Worm (Caenorhabditis elegans): ENCODE results near the gene ZK686.1.
A peak's percentile ranks its signal among the peaks of the same experiment; 100 is the strongest.

Gene ZK686.1

DNA sequence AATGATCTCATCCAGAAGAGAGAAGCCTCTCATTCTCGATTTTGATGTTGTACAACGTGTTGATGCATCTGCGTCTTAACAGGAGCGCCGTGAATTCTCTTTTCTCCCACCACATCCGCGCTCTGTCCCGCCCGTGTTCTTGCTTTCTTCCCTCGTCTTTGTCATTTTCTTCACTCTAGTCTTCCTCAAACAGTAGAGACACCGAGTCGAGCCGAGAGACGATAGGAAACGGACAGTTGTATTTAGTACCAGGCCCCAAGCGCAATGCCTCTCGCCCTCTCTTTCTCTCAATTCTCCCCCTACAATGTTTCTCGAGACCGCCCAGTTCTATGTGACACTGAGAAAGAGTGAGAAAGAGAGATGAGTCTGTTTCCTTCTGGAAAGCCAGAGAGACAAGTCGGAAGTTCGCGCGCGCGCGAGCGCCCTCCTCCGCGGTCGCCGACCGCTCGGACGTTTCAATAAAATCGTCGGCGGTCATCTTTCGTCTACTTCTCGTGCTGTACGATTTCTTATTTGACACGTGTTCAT, 43.3 kb upstream of the ZK686.1 start, which contains the start of gene ZK112.4 (continued):
- TF ChIP-seq dpl-1 (GFP tag; optimal IDR thresholded peaks at IDR 0.05) (no peak), unc-62 (GFP tag; optimal IDR thresholded peaks at IDR 0.05 in 1 of 2) (peak in 1 of 2 experiments; percentile 98), unc-62 (tag; optimal IDR thresholded peaks at IDR 0.05) (no peak), fkh-10 (GFP tag; optimal IDR thresholded peaks at IDR 0.05) (peak; percentile 81), lim-7 (GFP tag; IDR thresholded peaks at IDR 0.05) (0 out of 2 replicates have a peak, but pooled peaks have one; percentile 38), lin-38 (GFP tag; IDR thresholded peaks at IDR 0.05) (peak; percentile 32; the same call in 1 of the 2 replicates)

DNA sequence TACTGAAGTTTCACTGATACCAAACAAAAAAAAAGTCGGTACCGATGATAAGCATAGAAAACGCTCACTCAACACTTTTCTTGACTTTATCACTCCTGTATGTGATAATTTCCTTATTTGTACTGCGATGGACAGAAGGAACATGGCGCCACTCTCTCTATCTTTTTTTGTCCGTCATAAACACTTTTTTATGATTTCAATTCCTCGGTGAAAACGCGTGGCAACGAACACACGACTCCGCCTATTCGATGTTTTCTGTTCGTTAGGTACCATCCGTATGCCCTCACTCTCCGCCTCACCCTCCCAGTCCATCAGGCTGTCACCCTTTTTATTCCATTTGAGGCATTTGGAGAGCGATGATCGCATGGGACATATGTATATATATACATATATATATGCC, 42.6 kb upstream of the ZK686.1 start:
- no peak for TF ChIP-seq daf-16 (GFP tag; optimal IDR thresholded peaks at IDR 0.05)
- TF ChIP-seq daf-16 (tag; optimal IDR thresholded peaks at IDR 0.05) = peak; percentile 75
- TF ChIP-seq hmg-1.1 (GFP tag; IDR thresholded peaks at IDR 0.05) = peak; percentile 17; the same call in 1 of the 2 replicates
- TF ChIP-seq tag-97 (GFP tag; IDR thresholded peaks at IDR 0.05) = no peak
- peak; percentile 22 for TF ChIP-seq hlh-30 (tag; optimal IDR thresholded peaks at IDR 0.05; ENCODE audit: insufficient read depth)
- TF ChIP-seq skn-1 (tag; optimal IDR thresholded peaks at IDR 0.05) = no peak
- peak; percentile 44; the same call in 1 of the 2 replicates for TF ChIP-seq tra-1 (GFP tag; IDR thresholded peaks at IDR 0.05)
- peak; percentile 81 for TF ChIP-seq dve-1 (tag; optimal IDR thresholded peaks at IDR 0.05; ENCODE audit: insufficient read depth)
- TF ChIP-seq php-3 (GFP tag; IDR thresholded peaks at IDR 0.05) = peak; percentile 50
- TF ChIP-seq nhr-28 (tag; optimal IDR thresholded peaks at IDR 0.05) = peak; percentile 88
- TF ChIP-seq hlh-11 (tag; optimal IDR thresholded peaks at IDR 0.05) = peak; percentile 74
- TF ChIP-seq pqm-1 (tag; optimal IDR thresholded peaks at IDR 0.05) = peak; percentile 87
- TF ChIP-seq zfp-3 (GFP tag; conservative IDR thresholded peaks at IDR 0.05) = peak; percentile 30; the same call in 1 of the 2 replicates
- TF ChIP-seq lin-1 (GFP tag; IDR thresholded peaks at IDR 0.05) = no peak
- no peak for TF ChIP-seq nhr-42 (GFP tag; IDR thresholded peaks at IDR 0.05)
- peak; percentile 62 for TF ChIP-seq T20F7.1 (GFP tag; optimal IDR thresholded peaks at IDR 0.05)
- TF ChIP-seq madf-5 (GFP tag; IDR thresholded peaks at IDR 0.05) = 0 out of 4 replicates have a peak, but pooled peaks of 1 of the 2 experiments have one; percentile 27
- peak in 1 of 2 experiments; percentile 2 for TF ChIP-seq unc-62 (GFP tag; optimal IDR thresholded peaks at IDR 0.05 in 1 of 2)
- no peak for TF ChIP-seq unc-62 (tag; optimal IDR thresholded peaks at IDR 0.05)
- no peak for TF ChIP-seq nhr-10 (tag; optimal IDR thresholded peaks at IDR 0.05)
- TF ChIP-seq mxl-3 (GFP tag; optimal IDR thresholded peaks at IDR 0.05) = peak; percentile 68
- TF ChIP-seq lin-13 (GFP tag; optimal IDR thresholded peaks at IDR 0.05) = no peak
- peak in 1 of 2 experiments; percentile 43 for TF ChIP-seq lsy-2 (tag; optimal IDR thresholded peaks at IDR 0.05)
- peak; percentile 5 for TF ChIP-seq nhr-77 (tag; optimal IDR thresholded peaks at IDR 0.05)
- TF ChIP-seq ces-1 (GFP tag; optimal IDR thresholded peaks at IDR 0.05) = no peak
- TF ChIP-seq dmd-6 (GFP tag; IDR thresholded peaks at IDR 0.05) = peak; percentile 75
- no peak for TF ChIP-seq F10B5.3 (tag; optimal IDR thresholded peaks at IDR 0.05)

DNA sequence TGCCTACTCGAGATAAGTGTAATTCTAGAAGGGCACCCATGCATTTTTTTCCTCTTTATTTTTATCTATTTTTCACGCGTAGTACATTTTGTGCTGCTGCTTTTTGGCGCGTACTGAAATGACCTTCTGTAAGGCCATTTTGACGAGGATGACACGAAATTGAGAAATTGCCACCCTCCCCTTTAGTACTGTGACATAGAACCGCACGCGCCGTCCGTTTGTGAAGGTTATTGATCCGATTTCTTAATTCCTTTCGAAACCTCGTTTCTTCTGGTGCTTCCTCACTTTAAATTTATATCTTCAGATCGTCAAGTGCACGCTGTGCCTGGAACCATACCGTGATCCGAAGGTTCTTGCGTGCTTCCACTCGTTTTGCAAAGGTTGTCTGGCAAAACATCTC, 41.8 kb upstream of the ZK686.1 start:
- TF ChIP-seq nhr-102 (tag; optimal IDR thresholded peaks at IDR 0.05) (no peak), F49E8.2 (tag; optimal IDR thresholded peaks at IDR 0.05; ENCODE audit: borderline replicate concordance) (no peak), vab-7 (GFP tag; IDR thresholded peaks at IDR 0.05) (no peak), fkh-10 (GFP tag; optimal IDR thresholded peaks at IDR 0.05) (no peak), Y48G9A.11 (GFP tag; IDR thresholded peaks at IDR 0.05) (no peak), php-3 (GFP tag; IDR thresholded peaks at IDR 0.05) (no peak), aha-1 (tag) (peak; percentile 36), tra-1 (GFP tag; IDR thresholded peaks at IDR 0.05) (no peak), duxl-1 (tag; optimal IDR thresholded peaks at IDR 0.05; ENCODE audit: poor library complexity) (no peak), zfp-3 (GFP tag; conservative IDR thresholded peaks at IDR 0.05) (no peak), hif-1 (tag; optimal IDR thresholded peaks at IDR 0.05) (no peak), mxl-3 (GFP tag; optimal IDR thresholded peaks at IDR 0.05) (no peak), egl-43 (GFP tag; IDR thresholded peaks at IDR 0.05) (0 out of 2 replicates have a peak, but pooled peaks have one; percentile 21), nhr-28 (tag; optimal IDR thresholded peaks at IDR 0.05) (no peak), nhr-77 (tag; optimal IDR thresholded peaks at IDR 0.05) (no peak), T26A8.4 (GFP tag; IDR thresholded peaks at IDR 0.05) (no peak)

All from whole organism, L4 larva.